Fruit fly (Drosophila melanogaster): ENCODE results near the gene CG17219.

Gene CG17219

dm6 chr2L:2992664-2993174 is 36.3 kb upstream of the CG17219 start, which contains the start of the genes okr and CG3558 (continued):
- TF ChIP-seq Bgb (GFP tag; IDR thresholded peaks at IDR 0.05; ENCODE audit: partially characterized antibody) (peak; percentile 74), Oli (tag; optimal IDR thresholded peaks at IDR 0.05) (no peak), CG13624 (GFP tag; optimal IDR thresholded peaks at IDR 0.05) (no peak), CG12744 (GFP tag; optimal IDR thresholded peaks at IDR 0.05) (no peak), CG1602 (GFP tag; optimal IDR thresholded peaks at IDR 0.05) (no peak), BEAF-32 (GFP tag; optimal IDR thresholded peaks at IDR 0.05) (peak; percentile 87), CG2712 (tag; optimal IDR thresholded peaks at IDR 0.05) (no peak), dmrt99B (tag; optimal IDR thresholded peaks at IDR 0.05) (no peak), CG1647 (GFP tag; optimal IDR thresholded peaks at IDR 0.05) (peak; percentile 19), Fer3 (tag; optimal IDR thresholded peaks at IDR 0.05) (no peak), abd-A (tag; optimal IDR thresholded peaks at IDR 0.05) (no peak), CG2875 (GFP tag; optimal IDR thresholded peaks at IDR 0.05) (no peak), CG2129 (GFP tag; IDR thresholded peaks at IDR 0.05; ENCODE audit: partially characterized antibody) (peak; percentile 77), ato (GFP tag; IDR thresholded peaks at IDR 0.05; ENCODE audit: partially characterized antibody) (peak; percentile 25; the same call in 1 of the 2 replicates), CG31388 (GFP tag; optimal IDR thresholded peaks at IDR 0.05) (no peak), knrl (GFP tag; IDR thresholded peaks at IDR 0.05; ENCODE audit: partially characterized antibody) (peak; percentile 83), CG10209 (GFP tag; optimal IDR thresholded peaks at IDR 0.05) (no peak), CG14710 (tag; optimal IDR thresholded peaks at IDR 0.05) (peak; percentile 59), kah (GFP tag; optimal IDR thresholded peaks at IDR 0.05) (no peak), jigr1 (GFP tag; IDR thresholded peaks at IDR 0.05) (no peak), CG31224 (GFP tag; IDR thresholded peaks at IDR 0.05) (no peak), phol (tag; optimal IDR thresholded peaks at IDR 0.05) (peak; percentile 83), slou (GFP tag; optimal IDR thresholded peaks at IDR 0.05) (no peak), peb (GFP tag; IDR thresholded peaks at IDR 0.05) (no peak), dmrt11E (tag; optimal IDR thresholded peaks at IDR 0.05) (no peak), CG16863 (GFP tag; optimal IDR thresholded peaks at IDR 0.05) (no peak), sens-2 (GFP tag; IDR thresholded peaks at IDR 0.05) (no peak), nmo (GFP tag; optimal IDR thresholded peaks at IDR 0.05) (peak; percentile 39), unc-4 (GFP tag; IDR thresholded peaks at IDR 0.05; ENCODE audit: partially characterized antibody) (peak; percentile 91), CG30020 (tag; optimal IDR thresholded peaks at IDR 0.05) (peak; percentile 76), gsb-n (tag; optimal IDR thresholded peaks at IDR 0.05) (no peak), psq (GFP tag; optimal IDR thresholded peaks at IDR 0.05) (no peak), CG17829 (tag; optimal IDR thresholded peaks at IDR 0.05) (peak; percentile 8), caup (GFP tag; optimal IDR thresholded peaks at IDR 0.05; ENCODE audit: severe bottlenecking) (no peak), HLH4C (GFP tag; IDR thresholded peaks at IDR 0.05; ENCODE audit: partially characterized antibody) (peak; percentile 78), Gug (GFP tag; IDR thresholded peaks at IDR 0.05) (no peak), ewg (GFP tag; optimal IDR thresholded peaks at IDR 0.05) (no peak), Hsf (GFP tag; optimal IDR thresholded peaks at IDR 0.05) (no peak), CG15696 (tag; optimal IDR thresholded peaks at IDR 0.05) (no peak)

dm6 chr2L:2993236-2993635 is 35.8 kb upstream of the CG17219 start:
- TF ChIP-seq CG6813 (GFP tag; optimal IDR thresholded peaks at IDR 0.05) = peak; percentile 10
- 0 out of 3 replicates have a peak, but pooled peaks have one; percentile 26 for TF ChIP-seq gce (GFP tag; IDR thresholded peaks at IDR 0.05)
- no peak for TF ChIP-seq hkb (optimal IDR thresholded peaks at IDR 0.05)
- TF ChIP-seq hkb (GFP tag; IDR thresholded peaks at IDR 0.05) = peak; percentile 35; the same call in 1 of the 2 replicates
- TF ChIP-seq luna (GFP tag; optimal IDR thresholded peaks at IDR 0.05) = no peak
- TF ChIP-seq CG34422 (GFP tag; IDR thresholded peaks at IDR 0.05) = peak; percentile 35; the same call in 1 of the 3 replicates
- peak; percentile 93 for TF ChIP-seq CG4360 (GFP tag; IDR thresholded peaks at IDR 0.05)
- peak; percentile 41 for TF ChIP-seq mirr (GFP tag; optimal IDR thresholded peaks at IDR 0.05)
- peak; percentile 13 for TF ChIP-seq HmgZ (tag; optimal IDR thresholded peaks at IDR 0.05)
- peak; percentile 66 for TF ChIP-seq CG10543 (GFP tag; optimal IDR thresholded peaks at IDR 0.05)
- peak; percentile 14 for TF ChIP-seq CG13296 (GFP tag; optimal IDR thresholded peaks at IDR 0.05)
- TF ChIP-seq cwo (GFP tag; optimal IDR thresholded peaks at IDR 0.05) = no peak
- TF ChIP-seq ab (GFP tag; optimal IDR thresholded peaks at IDR 0.05) = no peak

Data from whole organism, embryonic.